Fruit fly (Drosophila melanogaster) whole organism, embryonic: Measurements from ENCODE around the gene CG42272.

Experiments
- CG13123 ChIP-seq: fragments of 200-800 bp; sonication (Bioruptor generic); optimal IDR thresholded peaks from 2 replicates; lab custom pipeline; 2016; ENCODE audit warnings: missing biosample characterization, missing genetic modification characterization
- CG14050 ChIP-seq: fragments of 200-800 bp; sonication (Bioruptor generic); IDR thresholded peaks from 3 replicates; pipeline ENCODE4 v1.3.6; 2022; ENCODE audit warnings: missing biosample characterization, missing genetic modification characterization
- CG16779 ChIP-seq: fragments of 200-800 bp; sonication (Bioruptor generic); IDR thresholded peaks from 2 replicates; pipeline ENCODE4 v1.3.6; 2022; ENCODE audit warnings: missing biosample characterization, missing genetic modification characterization
- CG18262 ChIP-seq: fragments of 200-800 bp; optimal IDR thresholded peaks from 3 replicates; lab custom pipeline; 2019; ENCODE audit warnings: missing biosample characterization, mild to moderate bottlenecking, missing genetic modification characterization, moderate library complexity
- CG2202 ChIP-seq: fragments of 200-800 bp; sonication (Bioruptor generic); optimal IDR thresholded peaks from 2 replicates; lab custom pipeline; 2018; ENCODE audit warnings: missing biosample characterization, mild to moderate bottlenecking, missing genetic modification characterization
- CG3407 ChIP-seq: fragments of 200-800 bp; sonication (Bioruptor generic); optimal IDR thresholded peaks from 2 replicates; lab custom pipeline; 2018; ENCODE audit warnings: missing biosample characterization, mild to moderate bottlenecking, missing genetic modification characterization
- CG8478 ChIP-seq: fragments of >200 bp; optimal IDR thresholded peaks from 2 replicates; lab custom pipeline; 2018
- CoRest ChIP-seq: fragments of 200-800 bp; sonication (Bioruptor generic); optimal IDR thresholded peaks from 3 replicates; lab custom pipeline; 2018; ENCODE audit warnings: missing biosample characterization, mild to moderate bottlenecking, missing genetic modification characterization, moderate library complexity
- Rx ChIP-seq: fragments of 200-800 bp; sonication (Bioruptor generic); IDR thresholded peaks from 2 replicates; pipeline ENCODE4 v1.3.6; 2022; ENCODE audit warnings: missing biosample characterization, missing genetic modification characterization
- corto ChIP-seq: fragments of 200-800 bp; sonication (Bioruptor generic); optimal IDR thresholded peaks from 2 replicates; lab custom pipeline; 2016; ENCODE audit warnings: missing biosample characterization, mild to moderate bottlenecking, missing genetic modification characterization, moderate library complexity
- ftz-f1 ChIP-seq: fragments of 200-800 bp; sonication (Bioruptor generic); optimal IDR thresholded peaks from 2 replicates; lab custom pipeline; 2016; ENCODE audit warnings: missing biosample characterization, missing genetic modification characterization
- tup ChIP-seq: fragments of 200-800 bp; sonication (Bioruptor generic); optimal IDR thresholded peaks from 2 replicates; lab custom pipeline; 2016; ENCODE audit warnings: missing biosample characterization, mild to moderate bottlenecking, missing genetic modification characterization, moderate library complexity

dm6 chr3L:5834245-5834644, 31.4 kb downstream of the CG42272 start:
- TF ChIP-seq CG18262 (tag; lab: Kevin White, UChicago) (no peak), Rx (GFP tag; lab: Robert Waterston, UW) (no peak), CG8478 (lab: Kevin White, UChicago) (no peak), CG2202 (no peak), CoRest (tag; lab: Kevin White, UChicago) (no peak), CG16779 (GFP tag; lab: Robert Waterston, UW) (no peak), corto (no peak), CG14050 (GFP tag; lab: Robert Waterston, UW) (no peak), ftz-f1 (GFP tag; lab: Kevin White, UChicago) (no peak), CG3407 (GFP tag; lab: Kevin White, UChicago) (no peak), tup (no peak), CG13123 (GFP tag; lab: Kevin White, UChicago) (no peak)
